Fruit fly (Drosophila melanogaster) whole organism, larva: ENCODE measurements around the gene CG9626.
A peak's percentile ranks its signal among the peaks of the same experiment; 100 is the strongest.

Experiments used
- noc ChIP-seq: fragments of 200-800 bp; sonication (Bioruptor generic); optimal IDR thresholded peaks from 3 replicates; lab custom pipeline; 2019; ENCODE audit warnings: missing biosample characterization, mild to moderate bottlenecking, missing genetic modification characterization, moderate library complexity

Gene CG9626

DNA sequence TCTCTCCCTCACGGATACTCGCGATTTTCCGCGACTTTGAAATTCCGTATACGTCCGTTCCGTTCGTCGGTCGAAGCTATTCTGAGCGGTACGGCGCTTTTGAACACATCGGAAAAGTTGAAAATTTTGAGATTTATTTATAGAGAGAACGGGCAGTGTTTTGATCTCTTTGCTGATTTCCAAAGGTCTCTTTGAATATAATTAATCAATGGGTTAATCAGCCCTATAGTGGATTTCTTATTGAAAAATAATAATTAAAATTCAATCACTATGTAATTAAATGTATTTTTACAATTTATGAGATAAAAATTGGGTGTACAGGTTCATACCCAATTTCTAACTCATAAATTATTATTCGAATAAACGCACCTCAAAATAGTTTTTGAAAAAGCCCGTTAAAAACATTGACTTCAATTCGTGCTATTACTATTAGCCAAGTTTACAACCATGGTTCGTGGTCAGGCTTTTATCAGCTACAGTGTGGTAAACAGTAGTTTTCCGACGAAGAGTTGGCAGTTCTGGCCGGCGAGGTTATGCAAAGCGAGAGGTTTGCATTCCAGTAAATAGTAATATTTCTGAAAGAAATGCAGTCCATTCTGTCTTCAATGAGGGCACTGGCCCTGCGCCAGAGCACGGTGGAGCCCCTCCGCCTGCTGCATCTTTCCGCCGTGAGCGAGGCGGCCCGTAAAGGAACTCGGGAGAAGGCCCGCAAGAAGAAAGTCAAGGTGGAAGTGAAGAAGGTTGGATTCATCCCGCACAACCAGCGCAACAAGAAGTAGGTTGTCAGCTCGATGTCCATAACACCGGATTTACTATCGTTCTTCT is at the start of gene CG9626, which contains the start of gene mRpL1:
Gene CG9626, minus strand, starts transcription at position 51 of the 825 bp plus-strand sequence.
Gene mRpL1, plus strand, starts transcription at position 513 of the 825 bp plus-strand sequence.
- no peak for TF ChIP-seq noc (tag; lab: Kevin White, UChicago)

DNA sequence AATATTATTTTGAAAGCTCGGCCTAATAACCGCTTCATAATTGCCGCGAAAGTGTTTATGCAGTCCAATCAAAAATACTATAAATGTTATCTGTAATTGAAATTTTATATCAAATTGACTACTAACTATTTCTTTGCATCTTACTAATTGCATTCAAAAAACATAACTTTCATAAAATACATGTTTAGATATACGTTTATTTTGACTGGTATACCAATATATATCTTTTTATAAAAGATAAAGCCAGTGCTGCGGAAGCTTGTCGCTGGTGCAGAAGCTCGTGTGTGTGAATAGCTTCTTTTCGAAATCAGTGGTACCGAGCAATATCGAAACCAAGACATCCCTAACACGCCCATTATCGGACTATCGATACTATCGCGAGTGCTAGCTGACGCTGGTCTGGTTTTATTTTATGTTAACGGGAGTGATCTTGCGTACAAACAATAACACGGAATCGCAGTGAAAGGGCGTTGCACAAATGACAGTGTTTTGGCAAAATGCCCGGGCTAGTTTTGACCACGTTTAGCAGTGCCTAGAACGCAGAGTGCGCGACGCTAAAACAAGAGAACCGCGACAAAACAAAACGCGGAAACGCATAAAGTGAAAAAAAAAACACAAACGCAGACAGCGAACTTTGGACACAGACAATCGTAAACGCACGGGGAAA is 48.8 kb upstream of the CG9626 start, which contains the start of gene Atg13:
Gene Atg13, plus strand, starts transcription at position 367 of the 667 bp plus-strand sequence.
- TF ChIP-seq noc (tag; lab: Kevin White, UChicago), result no peak

DNA sequence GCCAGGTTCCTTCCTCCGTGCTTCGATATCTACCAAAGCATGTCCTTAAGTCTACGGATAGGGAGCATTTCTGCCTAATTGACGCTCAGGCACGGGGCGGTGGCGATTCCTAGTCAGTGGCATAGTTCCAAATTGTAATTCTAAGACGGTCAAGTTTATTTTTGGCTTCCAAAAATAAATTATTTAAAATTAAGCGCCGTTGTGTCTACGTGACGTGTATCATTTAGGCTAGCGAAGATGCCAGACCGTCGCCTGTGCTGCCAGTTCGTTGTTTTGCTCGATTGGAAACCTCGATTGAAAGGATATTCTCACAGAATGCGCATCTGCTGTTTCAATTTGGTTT is 48.3 kb upstream of the CG9626 start:
- no peak for TF ChIP-seq noc (tag; lab: Kevin White, UChicago)

DNA sequence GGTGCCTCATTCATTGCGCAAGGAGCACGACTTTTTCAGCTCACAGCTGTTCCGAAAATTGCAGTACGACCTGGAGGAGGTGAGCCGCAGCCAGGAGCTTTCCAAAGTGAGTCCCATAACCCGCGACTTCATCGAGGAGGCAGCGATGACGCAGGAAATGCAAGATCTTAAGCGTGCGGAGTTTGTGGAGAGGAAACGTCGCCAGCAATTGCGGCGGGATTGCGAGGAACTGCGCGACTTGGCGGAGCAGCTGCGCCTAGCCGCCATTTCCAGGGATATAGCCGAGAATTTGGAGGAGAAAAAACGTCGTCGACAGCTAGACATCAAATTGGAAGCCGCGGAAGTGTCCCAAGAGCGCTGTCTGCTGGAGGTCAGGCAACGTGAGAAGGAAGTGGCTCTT is 47.1 kb upstream of the CG9626 start:
- no peak for TF ChIP-seq noc (tag; lab: Kevin White, UChicago)

DNA sequence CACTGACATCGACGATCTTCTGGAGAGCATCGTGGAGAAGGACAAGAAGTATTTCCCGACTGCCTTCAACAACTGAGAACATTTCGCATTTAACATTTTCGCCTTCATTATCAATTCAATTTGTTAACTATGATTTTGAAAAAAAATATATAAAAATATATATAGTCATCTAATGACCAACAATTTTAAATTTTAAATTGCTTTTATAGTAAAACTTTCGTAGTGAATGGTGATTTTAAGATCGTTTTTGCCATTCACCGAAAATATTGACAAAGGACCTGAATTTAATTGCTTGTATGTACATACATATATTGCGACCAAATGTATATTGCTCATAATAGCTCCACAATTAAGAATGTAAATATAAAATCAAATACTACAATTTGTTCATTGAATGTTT is 46.5 kb upstream of the CG9626 start, which contains the start of gene CG7352:
Gene CG7352, plus strand, starts transcription at position 301 of the 400 bp plus-strand sequence.
- no peak for TF ChIP-seq noc (tag; lab: Kevin White, UChicago)

DNA sequence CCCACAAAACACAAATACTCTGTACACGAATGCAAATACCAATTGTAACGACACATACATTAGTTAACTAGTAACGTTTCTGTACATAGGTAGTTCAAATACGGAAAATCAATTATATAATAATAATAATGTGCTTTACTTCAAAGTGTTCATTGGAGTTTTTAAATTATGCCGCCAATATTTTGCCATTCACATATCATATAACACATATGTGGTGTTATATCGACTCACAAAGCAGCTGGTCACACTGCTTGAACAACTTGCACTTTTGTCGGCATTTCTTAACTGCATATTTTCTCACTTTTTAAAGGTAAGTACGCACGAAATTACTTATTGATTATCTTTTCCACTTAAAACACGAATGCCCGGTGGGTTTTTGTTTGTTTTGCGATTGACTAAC is 43.4 kb upstream of the CG9626 start, which contains the start of gene DppIII:
Gene DppIII, plus strand, starts transcription at position 227 of the 400 bp plus-strand sequence.
- TF ChIP-seq noc (tag; lab: Kevin White, UChicago), result no peak

DNA sequence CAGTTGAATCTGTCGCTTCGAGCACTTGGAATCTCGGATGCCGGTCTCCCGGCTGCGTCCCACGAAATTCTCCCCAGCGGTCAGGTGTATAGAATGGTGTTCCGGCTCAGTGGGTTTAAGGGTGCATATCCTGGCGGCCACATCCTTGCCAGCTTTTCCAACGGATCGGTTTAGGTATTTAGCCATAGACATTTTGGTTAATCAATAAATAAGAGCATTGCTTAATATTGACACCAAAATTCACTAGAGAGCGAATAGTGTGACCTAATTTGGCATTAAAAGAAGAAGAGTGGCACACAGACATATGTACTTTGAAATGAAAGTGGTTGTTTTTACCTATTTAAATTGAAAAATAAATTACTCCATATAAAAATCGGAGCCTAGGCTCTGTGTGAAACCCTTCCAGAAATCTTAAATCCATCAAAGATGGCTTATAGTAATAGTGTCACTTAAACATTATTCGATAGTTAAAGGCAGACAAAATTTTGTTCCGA is 42.5 kb upstream of the CG9626 start, which contains the start of the genes PNKP and COX7AL:
Gene PNKP, minus strand, starts transcription at position 266 of the 494 bp plus-strand sequence.
Gene COX7AL, plus strand, starts transcription at position 419 of the 494 bp plus-strand sequence.
- no peak for TF ChIP-seq noc (tag; lab: Kevin White, UChicago)

DNA sequence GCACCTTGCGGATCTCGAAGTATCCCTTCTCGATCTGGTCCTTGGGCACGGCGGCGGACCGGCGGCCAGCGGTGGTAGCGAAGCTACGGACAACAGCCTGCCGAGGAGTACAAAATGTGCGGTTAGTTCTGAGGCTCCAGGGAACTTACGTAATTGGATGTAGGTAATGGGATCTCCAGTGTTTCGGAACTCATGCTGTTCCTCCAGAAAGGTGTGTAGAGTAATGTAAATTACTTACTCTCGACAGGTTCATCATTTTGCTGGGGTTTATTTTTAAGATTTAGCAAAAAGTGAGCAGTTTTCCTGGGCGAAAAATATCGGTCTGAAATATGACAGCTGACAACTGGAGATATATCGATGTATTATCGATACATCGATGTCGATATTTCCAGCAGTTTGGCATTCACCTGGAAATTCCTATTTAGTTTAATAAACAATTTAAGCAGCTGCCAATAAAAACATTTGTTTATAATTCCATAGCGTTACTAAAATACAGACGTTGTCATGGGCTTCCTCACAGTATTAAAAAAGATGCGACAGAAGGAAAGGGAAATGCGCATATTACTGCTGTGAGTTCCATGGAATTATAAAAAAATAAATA is 40.0 kb upstream of the CG9626 start, which contains the start of the genes COX7A and Arl2:
Gene COX7A, minus strand, starts transcription at position 369 of the 601 bp plus-strand sequence.
Gene Arl2, plus strand, starts transcription at position 426 of the 601 bp plus-strand sequence.
- peak; percentile 17 for TF ChIP-seq noc (tag; lab: Kevin White, UChicago)

DNA sequence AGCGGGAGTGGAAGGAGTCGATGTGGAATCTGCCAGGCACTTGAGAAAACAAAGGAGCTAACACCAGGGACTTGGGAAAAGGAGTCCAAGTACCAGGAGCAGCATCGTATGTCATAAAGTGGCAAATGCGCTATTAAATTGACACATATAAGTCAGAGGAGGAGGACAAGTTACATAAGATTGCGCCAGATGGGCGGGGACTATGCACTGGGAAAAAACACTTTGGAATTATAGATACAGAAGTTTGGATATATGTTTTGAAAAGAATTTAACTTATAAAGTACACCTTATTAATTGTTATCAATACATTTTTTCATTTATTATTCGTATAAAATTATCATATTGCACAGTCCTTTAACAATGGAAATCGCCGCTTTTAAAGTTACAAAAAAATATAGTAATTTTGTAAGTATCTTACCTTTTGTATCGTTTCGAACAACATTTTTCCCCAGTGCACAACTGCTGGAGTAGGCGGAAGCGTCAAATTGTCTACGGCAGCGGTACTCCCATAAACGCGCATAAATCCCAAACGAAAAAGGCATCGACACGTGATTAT is 35.3 kb upstream of the CG9626 start:
- TF ChIP-seq noc (tag; lab: Kevin White, UChicago), result no peak

DNA sequence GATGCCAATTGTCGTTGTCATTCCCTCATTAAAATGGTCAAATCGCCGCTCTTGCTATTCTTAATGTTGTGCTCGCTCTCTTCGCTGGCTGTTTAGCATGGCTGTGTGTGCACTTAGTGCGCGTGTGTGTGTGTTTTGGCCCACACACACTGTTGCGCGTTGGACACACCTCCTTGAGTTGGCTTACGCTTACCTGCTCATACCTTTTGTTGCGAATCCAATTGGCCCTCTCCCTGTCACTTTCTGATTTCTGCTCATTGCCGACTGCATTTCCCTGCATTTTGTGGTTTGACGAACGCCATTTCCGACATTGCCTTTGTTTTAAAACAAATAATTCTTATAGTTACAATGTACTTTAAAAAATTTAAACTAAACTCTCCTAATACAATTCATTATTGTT is 34.2 kb upstream of the CG9626 start:
- TF ChIP-seq noc (tag; lab: Kevin White, UChicago), result no peak

DNA sequence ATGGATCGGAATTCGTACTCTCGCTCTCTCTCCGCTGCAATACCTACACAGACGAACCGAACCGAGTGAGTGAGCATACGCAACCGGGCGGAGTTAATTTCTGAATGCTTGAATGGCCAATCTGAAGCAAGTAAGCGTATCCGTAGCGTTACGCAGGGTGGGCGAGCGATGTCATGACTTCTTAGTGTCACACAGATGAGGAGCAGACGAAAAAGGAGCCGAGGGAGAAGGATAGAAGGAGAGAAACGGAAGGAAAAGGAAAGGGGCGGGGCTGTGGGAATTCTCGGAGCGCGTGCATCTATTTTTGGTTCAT is 33.6 kb upstream of the CG9626 start:
- no peak for TF ChIP-seq noc (tag; lab: Kevin White, UChicago)

DNA sequence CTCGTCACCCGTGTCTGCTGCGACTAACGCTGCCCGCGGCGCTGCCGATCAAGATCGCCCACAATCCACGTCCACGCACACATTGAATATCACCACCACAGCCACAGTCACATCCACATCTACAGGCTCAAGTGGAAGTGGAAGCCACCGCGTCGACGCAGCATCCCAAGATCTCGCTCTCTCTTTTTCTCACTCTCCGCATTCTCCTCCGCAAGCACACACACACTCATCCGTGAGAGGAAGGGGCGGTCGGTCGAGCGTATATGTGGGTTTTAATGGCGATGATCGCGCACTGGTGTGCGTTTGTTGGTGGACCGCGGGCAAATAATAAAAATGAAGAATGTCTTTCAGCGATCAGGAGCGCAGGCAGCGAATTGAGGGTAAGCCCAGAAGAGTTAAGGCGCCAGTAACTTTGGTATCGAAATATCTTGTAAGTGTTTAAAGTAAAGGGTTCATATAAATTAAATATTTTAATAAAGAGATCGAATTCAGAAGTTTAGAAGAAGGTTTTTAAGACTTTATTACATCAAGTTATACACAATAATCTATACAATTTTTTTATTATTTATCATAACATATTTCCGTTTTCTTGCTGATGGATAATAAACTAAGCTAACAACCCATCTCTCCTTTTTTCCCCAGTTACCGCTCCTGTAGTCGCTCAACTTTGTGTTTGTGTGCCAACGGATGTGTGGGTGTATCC is 33.1 kb upstream of the CG9626 start, which contains the start of gene Poxm:
Gene Poxm, minus strand, starts transcription at position 25 of the 703 bp plus-strand sequence.
- no peak for TF ChIP-seq noc (tag; lab: Kevin White, UChicago)

DNA sequence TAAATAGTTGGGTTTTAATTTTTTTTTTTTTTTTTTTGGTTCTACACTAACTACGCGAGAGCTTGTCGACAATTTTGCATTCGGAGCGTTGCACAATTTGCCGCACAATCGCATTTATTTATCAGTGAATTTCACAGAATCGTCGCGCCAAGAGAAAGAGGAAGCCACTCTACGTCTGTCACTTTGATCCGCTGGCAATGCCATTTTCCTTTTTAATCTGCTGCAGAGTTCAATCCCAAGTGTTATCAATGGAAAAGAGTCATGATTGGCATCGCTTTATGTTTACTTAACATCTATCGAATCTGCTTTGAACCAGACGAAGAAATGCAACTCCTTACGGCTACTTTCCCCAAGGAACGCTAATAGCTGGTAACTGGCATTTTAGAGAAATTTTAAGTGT is 28.9 kb upstream of the CG9626 start:
- no peak for TF ChIP-seq noc (tag; lab: Kevin White, UChicago)

DNA sequence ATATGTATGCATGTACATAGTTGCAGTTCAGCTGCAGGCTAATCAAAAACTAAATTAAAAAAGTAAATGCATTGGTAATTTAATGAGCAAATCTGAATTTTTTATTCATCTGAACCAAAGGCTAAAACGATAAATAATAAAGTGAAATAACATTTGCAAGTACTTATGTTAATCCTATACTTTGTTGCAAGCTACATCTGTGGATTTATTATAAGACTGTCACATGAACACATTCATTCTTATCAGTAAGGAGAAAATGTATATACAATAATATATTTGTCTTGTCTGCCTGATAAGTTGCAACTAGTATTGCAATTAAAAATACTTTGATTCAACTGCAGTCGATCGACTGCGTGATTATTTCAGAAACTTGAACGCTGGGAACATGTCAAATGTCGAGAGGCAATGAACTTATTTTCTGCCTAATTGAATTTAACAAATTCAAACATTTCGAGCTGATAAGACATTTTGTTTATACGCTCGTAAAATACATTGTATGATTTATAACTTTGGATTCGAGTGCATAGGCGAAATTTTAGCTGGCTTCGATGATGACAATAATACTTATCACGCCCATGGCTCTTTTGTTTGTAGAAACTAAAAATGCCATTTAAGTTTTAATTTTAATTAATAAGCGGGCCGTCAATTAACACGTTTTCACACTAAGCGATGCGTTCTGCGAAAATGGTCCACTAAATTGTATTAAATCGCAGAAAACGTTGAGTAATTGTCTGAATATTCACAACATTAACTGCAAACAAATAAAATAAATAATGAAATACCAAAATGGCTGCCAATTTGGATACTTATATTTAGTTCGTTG is 27.4 kb upstream of the CG9626 start:
- TF ChIP-seq noc (tag; lab: Kevin White, UChicago), result no peak
